Worm (Caenorhabditis elegans) whole organism, L1 larva: ENCODE measurements around the gene Y59C2A.1.

Source experiments
- C04F5.9 ChIP-seq: sonication (generic microtip); optimal IDR thresholded peaks from 2 replicates; lab custom pipeline; 2016; ENCODE audit warnings: missing genetic modification characterization, missing compliant biosample characterization
- C34B4.2 ChIP-seq: sonication (generic microtip); optimal IDR thresholded peaks from 2 replicates; lab custom pipeline; 2017; ENCODE audit warnings: mild to moderate bottlenecking, missing genetic modification characterization, missing compliant biosample characterization
- Y116A8C.19 ChIP-seq: sonication (generic microtip); optimal IDR thresholded peaks from 2 replicates; lab custom pipeline; 2016; ENCODE audit warnings: missing compliant biosample characterization, missing genetic modification characterization, borderline replicate concordance
- ceh-82 ChIP-seq, 3 experiments: fragments of 150-350 bp in 1 of 3; sonication (generic microtip) in 2 of 3; optimal IDR thresholded peaks; 2 replicates each; lab custom pipeline; 2014 to 2017; ENCODE audit warnings: missing biosample characterization in 3 of 3, missing genetic modification characterization in 3 of 3
- ces-1 ChIP-seq: fragments of 150-350 bp; optimal IDR thresholded peaks from 2 replicates; lab custom pipeline; 2014; ENCODE audit warnings: missing biosample characterization, missing genetic modification reagents, missing genetic modification characterization
- dpl-1 ChIP-seq, 3 experiments: fragments of 150-350 bp in 2 of 3; sonication (generic microtip) in 1 of 3; optimal IDR thresholded peaks; 2 replicates each; lab custom pipeline; 2014 to 2017; ENCODE audit warnings: missing biosample characterization in 3 of 3, missing genetic modification characterization in 3 of 3, missing genetic modification reagents in 3 of 3
- efl-1 ChIP-seq, 4 experiments: fragments of 150-350 bp; optimal IDR thresholded peaks in 3 of 4; peaks in 1 of 4; 1 replicate in 1 of 4; 2 replicates in 3 of 4; lab custom pipeline; 2014; ENCODE audit warnings: missing biosample characterization in 2 of 4, missing genetic modification characterization in 2 of 4, missing genetic modification reagents in 2 of 4
- egl-13 ChIP-seq: sonication (generic microtip); optimal IDR thresholded peaks from 2 replicates; lab custom pipeline; 2016; ENCODE audit warnings: missing genotype, missing genetic modification reagents, missing genetic modification characterization, missing compliant biosample characterization
- ets-5 ChIP-seq: fragments of 200-800 bp; sonication (Bioruptor generic); IDR thresholded peaks from 2 replicates; pipeline ENCODE4 v1.3.6; 2022; ENCODE audit warnings: missing genetic modification characterization, missing compliant biosample characterization
- fkh-10 ChIP-seq: sonication (generic microtip); optimal IDR thresholded peaks from 2 replicates; lab custom pipeline; 2017; ENCODE audit warnings: missing biosample characterization, missing genetic modification reagents, missing genetic modification characterization
- fkh-8 ChIP-seq: sonication (generic microtip); optimal IDR thresholded peaks from 2 replicates; lab custom pipeline; 2016; ENCODE audit warnings: mild to moderate bottlenecking, missing genetic modification characterization, missing compliant biosample characterization
- hlh-4 ChIP-seq: sonication (generic microtip); optimal IDR thresholded peaks from 2 replicates; lab custom pipeline; 2016; ENCODE audit warnings: mild to moderate bottlenecking, missing genetic modification characterization, missing compliant biosample characterization
- hpl-2 ChIP-seq: fragments of 150-350 bp; optimal IDR thresholded peaks from 2 replicates; lab custom pipeline; 2014; ENCODE audit warnings: missing biosample characterization, missing genetic modification reagents, missing genetic modification characterization
- irx-1 ChIP-seq: sonication (generic microtip); optimal IDR thresholded peaks from 2 replicates; lab custom pipeline; 2016; ENCODE audit warnings: missing genetic modification characterization, missing compliant biosample characterization
- lin-13 ChIP-seq: fragments of 150-350 bp; optimal IDR thresholded peaks from 2 replicates; lab custom pipeline; 2014; ENCODE audit warnings: missing biosample characterization, missing genetic modification reagents, missing genetic modification characterization
- lin-14 ChIP-seq: fragments of 200-800 bp; sonication (Bioruptor generic); optimal IDR thresholded peaks from 2 replicates; lab custom pipeline; 2018; ENCODE audit warnings: mild to moderate bottlenecking, missing genetic modification characterization, moderate library complexity, missing compliant biosample characterization
- lin-15B ChIP-seq: fragments of 150-350 bp; sonication (generic microtip); optimal IDR thresholded peaks from 3 replicates; lab custom pipeline; 2014; ENCODE audit warnings: missing biosample characterization, missing genetic modification characterization
- lin-35 ChIP-seq, 2 experiments: fragments of 150-350 bp; optimal IDR thresholded peaks; 2 replicates each; lab custom pipeline; 2014; ENCODE audit warnings: missing biosample characterization in 2 of 2, missing genetic modification characterization in 2 of 2, missing genetic modification reagents in 2 of 2
- lir-3 ChIP-seq: sonication (generic microtip); optimal IDR thresholded peaks from 2 replicates; lab custom pipeline; 2016; ENCODE audit warnings: mild to moderate bottlenecking, missing genetic modification characterization, moderate library complexity, missing compliant biosample characterization; ENCODE audit not compliant: poor library complexity
- lsy-2 ChIP-seq, 2 experiments: fragments of 150-350 bp; optimal IDR thresholded peaks; 2 replicates each; lab custom pipeline; 2014; ENCODE audit warnings: missing biosample characterization in 2 of 2, missing genetic modification characterization in 2 of 2
- mab-9 ChIP-seq: fragments of 200-800 bp; sonication (Bioruptor generic); IDR thresholded peaks from 2 replicates; pipeline ENCODE4 v1.3.6; 2022; ENCODE audit warnings: missing genetic modification reagents, missing genetic modification characterization, missing compliant biosample characterization
- mdl-1 ChIP-seq, 2 experiments: fragments of 150-350 bp; optimal IDR thresholded peaks; 2 replicates each; lab custom pipeline; 2014 to 2017; ENCODE audit warnings: missing biosample characterization in 2 of 2, missing genetic modification characterization in 2 of 2, inconsistent platforms in 1 of 2
- nhr-12 ChIP-seq: sonication (generic microtip); optimal IDR thresholded peaks from 2 replicates; lab custom pipeline; 2017; ENCODE audit warnings: missing biosample characterization, missing genetic modification characterization
- nhr-237 ChIP-seq: fragments of 150-350 bp; optimal IDR thresholded peaks from 2 replicates; lab custom pipeline; 2014; ENCODE audit warnings: missing biosample characterization, missing genetic modification characterization
- nhr-28 ChIP-seq: fragments of 150-350 bp; optimal IDR thresholded peaks from 2 replicates; lab custom pipeline; 2014; ENCODE audit warnings: missing biosample characterization, missing genetic modification characterization
- nhr-47 ChIP-seq: sonication (generic microtip); optimal IDR thresholded peaks from 2 replicates; lab custom pipeline; 2016; ENCODE audit warnings: mild to moderate bottlenecking, missing genetic modification characterization, moderate library complexity, missing compliant biosample characterization
- nhr-76 ChIP-seq: sonication (generic microtip); optimal IDR thresholded peaks from 2 replicates; lab custom pipeline; 2017; ENCODE audit warnings: missing biosample characterization, missing genetic modification characterization
- nhr-84 ChIP-seq: sonication (generic microtip); optimal IDR thresholded peaks from 2 replicates; lab custom pipeline; 2017; ENCODE audit warnings: missing biosample characterization, missing genetic modification characterization
- nhr-85 ChIP-seq: sonication (generic microtip); peaks from one replicate; lab custom pipeline; 2016; ENCODE audit warnings: missing genetic modification characterization, inconsistent platforms, missing compliant biosample characterization
- pag-3 ChIP-seq: sonication (generic microtip); optimal IDR thresholded peaks from 2 replicates; lab custom pipeline; 2017; ENCODE audit warnings: missing genetic modification characterization, mild to moderate bottlenecking, missing compliant biosample characterization, antibody characterized with exemption, borderline replicate concordance; ENCODE audit not compliant: insufficient read depth
- pax-3 ChIP-seq: fragments of 200-800 bp; sonication (Bioruptor generic); optimal IDR thresholded peaks from 2 replicates; lab custom pipeline; 2018; ENCODE audit warnings: mild to moderate bottlenecking, missing genetic modification characterization, moderate library complexity, missing compliant biosample characterization
- pqm-1 ChIP-seq: sonication (generic microtip); optimal IDR thresholded peaks from 3 replicates; lab custom pipeline; 2017; ENCODE audit warnings: missing biosample characterization, missing genetic modification characterization
- skn-1 ChIP-seq: fragments of 150-350 bp; optimal IDR thresholded peaks from 2 replicates; lab custom pipeline; 2014; ENCODE audit warnings: missing biosample characterization, missing genetic modification characterization
- snpc-4 ChIP-seq: fragments of 150-350 bp; optimal IDR thresholded peaks from 2 replicates; lab custom pipeline; 2014; ENCODE audit warnings: missing biosample characterization, missing genetic modification characterization
- swsn-7 ChIP-seq: sonication (generic microtip); optimal IDR thresholded peaks from 2 replicates; lab custom pipeline; 2016; ENCODE audit warnings: missing genetic modification characterization, missing compliant biosample characterization
- tbx-2 ChIP-seq: sonication (generic microtip); optimal IDR thresholded peaks from 2 replicates; lab custom pipeline; 2016; ENCODE audit warnings: missing genetic modification characterization, missing compliant biosample characterization
- unc-30 ChIP-seq: sonication (generic microtip); optimal IDR thresholded peaks from 2 replicates; lab custom pipeline; 2017; ENCODE audit warnings: missing biosample characterization, missing genetic modification characterization
- unc-62 ChIP-seq: fragments of 150-350 bp; optimal IDR thresholded peaks from 2 replicates; lab custom pipeline; 2014; ENCODE audit warnings: missing biosample characterization, missing genetic modification reagents, missing genetic modification characterization
- unc-98 ChIP-seq: fragments of 200-800 bp; sonication (Bioruptor generic); IDR thresholded peaks from 2 replicates; pipeline ENCODE4 v1.3.6; 2022; ENCODE audit warnings: missing genetic modification characterization, missing compliant biosample characterization
- vab-15 ChIP-seq: sonication (generic microtip); optimal IDR thresholded peaks from 2 replicates; lab custom pipeline; 2017; ENCODE audit warnings: missing genotype, mild to moderate bottlenecking, missing genetic modification characterization, missing compliant biosample characterization
- xbp-1 ChIP-seq: sonication (generic microtip); optimal IDR thresholded peaks from 2 replicates; lab custom pipeline; 2016; ENCODE audit warnings: missing genetic modification characterization, missing compliant biosample characterization
- ztf-11 ChIP-seq, 2 experiments: sonication (generic microtip); optimal IDR thresholded peaks; 2 replicates each; lab custom pipeline; 2016 to 2017; ENCODE audit warnings: missing genetic modification characterization in 2 of 2, missing biosample characterization in 1 of 2, missing compliant biosample characterization in 1 of 2
- ztf-4 ChIP-seq: fragments of 150-350 bp; optimal IDR thresholded peaks from 2 replicates; lab custom pipeline; 2014; ENCODE audit warnings: missing biosample characterization, missing genetic modification characterization

Gene Y59C2A.1

DNA sequence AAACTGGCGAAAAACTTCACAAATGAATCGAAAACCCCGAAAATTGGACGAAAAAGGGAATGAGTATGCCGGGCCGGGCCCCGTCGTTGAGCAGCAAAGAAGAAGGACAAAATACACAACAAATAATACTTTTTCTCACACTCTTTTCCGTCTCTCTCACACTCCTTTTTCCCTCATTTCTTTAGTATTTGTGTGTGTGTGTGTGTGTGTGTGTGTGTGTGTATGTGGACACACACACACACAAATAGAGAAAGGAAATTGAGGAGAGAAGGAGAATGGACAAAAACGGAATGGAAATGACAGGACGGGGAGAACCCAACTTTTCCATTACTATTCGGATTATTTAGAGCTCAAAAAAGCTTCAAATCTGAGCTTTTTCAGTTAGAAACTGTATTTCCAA, 12.4 kb upstream of the Y59C2A.1 start (continued):
- TF ChIP-seq mdl-1 (tag; optimal IDR thresholded peaks at IDR 0.05; lab: Kevin White, UChicago) (no peak), skn-1 (no peak), hlh-4 (tag; lab: Kevin White, UChicago) (no peak), egl-13 (tag; lab: Kevin White, UChicago) (no peak), C04F5.9 (tag; lab: Kevin White, UChicago) (no peak), lin-35 (GFP tag; optimal IDR thresholded peaks at IDR 0.05; lab: Kevin White, UChicago) (peak; percentile 52 to 68)
- TF ChIP-seq, all 84 proteins: peak for 22

DNA sequence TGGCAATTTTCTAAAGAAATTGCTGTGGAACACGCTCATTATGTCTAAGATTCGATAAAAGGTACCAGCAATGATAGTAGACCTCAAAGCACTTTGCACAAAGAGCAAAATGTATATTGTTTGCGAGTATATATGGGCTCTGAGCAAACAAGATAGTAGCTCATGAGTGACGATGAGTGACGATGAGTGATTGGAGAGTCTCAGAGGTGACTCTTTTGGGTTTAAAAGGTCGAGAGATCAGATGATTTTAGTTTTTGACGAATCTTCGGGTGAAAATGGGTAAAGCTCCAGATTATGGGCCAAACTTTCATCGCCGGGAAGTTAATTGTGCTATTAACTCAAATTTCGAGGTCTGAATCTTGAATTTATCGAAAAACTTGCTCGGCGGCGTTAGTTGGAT, 11.2 kb upstream of the Y59C2A.1 start:
- TF ChIP-seq lin-14 (GFP tag; lab: Kevin White, UChicago) (peak; percentile 0), Y116A8C.19 (tag; lab: Kevin White, UChicago) (no peak)

DNA sequence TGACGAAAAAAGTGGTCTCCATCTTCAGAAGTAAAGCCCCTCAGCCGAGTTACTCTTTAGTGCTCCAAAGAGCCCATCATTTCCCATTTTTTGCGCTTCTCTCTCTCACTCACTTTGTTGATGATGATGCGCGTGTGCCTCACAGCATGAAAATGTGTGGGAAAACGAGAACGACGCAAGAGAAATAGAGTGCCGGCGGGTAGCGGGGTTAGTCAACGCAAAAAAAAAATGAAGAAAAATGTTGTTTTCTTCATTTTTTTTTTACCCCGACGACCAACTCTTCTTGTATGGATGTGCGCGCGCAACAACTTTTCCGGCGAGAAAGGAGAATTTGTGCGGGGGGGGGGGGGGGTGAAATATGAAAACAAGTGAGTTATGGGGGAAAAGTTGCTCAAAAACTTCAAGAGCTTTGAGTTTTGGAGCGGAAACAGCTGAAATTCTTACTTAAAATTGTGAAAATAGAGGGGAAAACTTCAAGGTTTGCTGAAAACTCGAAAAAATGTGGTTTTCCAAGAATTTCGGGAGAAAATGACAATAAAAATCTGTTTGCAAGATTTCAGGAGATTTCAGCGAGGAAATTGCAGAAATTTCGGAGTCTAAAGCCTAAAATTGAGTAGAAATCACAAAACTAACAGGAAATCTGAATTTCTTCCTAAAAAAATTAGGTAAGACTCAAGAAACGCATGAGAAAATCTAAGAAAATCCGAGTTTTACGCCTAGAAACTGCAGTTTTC, 10.2 kb upstream of the Y59C2A.1 start, which contains the start of gene C33C12.1:
TSS of gene C33C12.1 (plus strand) at position 684 of the 734 bp plus-strand sequence.
- TF ChIP-seq nhr-47: no peak
- TF ChIP-seq nhr-12 (tag; lab: Kevin White, UChicago): no peak
- no peak for TF ChIP-seq swsn-7 (tag; lab: Kevin White, UChicago)
- TF ChIP-seq unc-62 (GFP tag; lab: Kevin White, UChicago): no peak
- no peak for TF ChIP-seq vab-15
- peak; percentile 13 for TF ChIP-seq fkh-8
- peak in 1 of 2 experiments; percentile 10 for TF ChIP-seq lsy-2 (tag; optimal IDR thresholded peaks at IDR 0.05; lab: Kevin White, UChicago)
- TF ChIP-seq nhr-85 (tag; lab: Kevin White, UChicago): no peak
- no peak for TF ChIP-seq ces-1
- TF ChIP-seq mab-9 (GFP tag; lab: Robert Waterston, UW): no peak
- no peak for TF ChIP-seq skn-1
- TF ChIP-seq egl-13 (tag; lab: Kevin White, UChicago): no peak
- peak; percentile 80 for TF ChIP-seq lin-14 (GFP tag; lab: Kevin White, UChicago)
- no peak for TF ChIP-seq hpl-2 (GFP tag; lab: Kevin White, UChicago)
- no peak for TF ChIP-seq unc-98
- no peak for TF ChIP-seq pqm-1 (tag; lab: Kevin White, UChicago)
- no peak for TF ChIP-seq ztf-11 (tag; optimal IDR thresholded peaks at IDR 0.05; lab: Kevin White, UChicago)
- TF ChIP-seq irx-1 (tag; lab: Kevin White, UChicago): no peak
- TF ChIP-seq lir-3: no peak
- peak in 1 of 3 experiments; percentile 34 for TF ChIP-seq ceh-82 (tag; optimal IDR thresholded peaks at IDR 0.05; lab: Kevin White, UChicago)
- TF ChIP-seq ets-5 (GFP tag; lab: Robert Waterston, UW): no peak
- no peak for TF ChIP-seq hlh-4 (tag; lab: Kevin White, UChicago)
- TF ChIP-seq fkh-10 (GFP tag; lab: Kevin White, UChicago): peak; percentile 18
- no peak for TF ChIP-seq ztf-4 (tag; lab: Kevin White, UChicago)
- TF ChIP-seq pax-3: no peak
- TF ChIP-seq lin-13 (GFP tag; lab: Kevin White, UChicago): no peak
- peak in 1 of 3 experiments; percentile 22 for TF ChIP-seq dpl-1 (GFP tag; optimal IDR thresholded peaks at IDR 0.05; lab: Kevin White, UChicago)
- no peak for TF ChIP-seq unc-30 (tag; lab: Kevin White, UChicago)
- TF ChIP-seq efl-1 (optimal IDR thresholded peaks at IDR 0.05; lab: Kevin White, UChicago): peak; percentile 4 to 16
- peak in 1 of 2 experiments; percentile 82 for TF ChIP-seq efl-1 (GFP tag; optimal IDR thresholded peaks at IDR 0.05 in 1 of 2; lab: Kevin White, UChicago)

DNA sequence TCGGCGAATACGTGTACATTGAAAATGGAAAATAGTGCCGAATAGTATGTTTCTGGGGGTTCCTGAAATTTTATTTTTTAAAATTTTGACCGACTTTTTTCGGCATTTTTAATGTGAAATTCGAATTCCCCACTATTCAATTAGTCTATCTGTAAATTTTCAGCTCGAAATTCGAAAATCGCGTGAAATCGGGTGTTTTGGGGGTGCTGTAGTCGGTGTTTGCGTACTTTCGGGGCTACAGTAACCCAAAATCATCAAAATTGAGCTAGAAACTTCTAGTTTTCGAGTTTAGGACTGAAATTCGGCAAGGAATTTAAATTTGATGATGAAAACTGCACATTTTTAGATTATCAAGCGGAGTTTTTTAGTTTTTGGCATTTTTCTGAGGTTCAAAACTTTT, 5.8 kb upstream of the Y59C2A.1 start:
- TF ChIP-seq pag-3: no peak
- no peak for TF ChIP-seq lin-35 (GFP tag; optimal IDR thresholded peaks at IDR 0.05; lab: Kevin White, UChicago)
- TF ChIP-seq xbp-1 (tag; lab: Kevin White, UChicago): no peak
- TF ChIP-seq nhr-76 (tag; lab: Kevin White, UChicago): no peak
- no peak for TF ChIP-seq nhr-12 (tag; lab: Kevin White, UChicago)
- TF ChIP-seq C34B4.2 (tag; lab: Kevin White, UChicago): no peak
- no peak for TF ChIP-seq snpc-4
- no peak for TF ChIP-seq nhr-237 (tag; lab: Kevin White, UChicago)
- TF ChIP-seq fkh-8: no peak
- no peak for TF ChIP-seq tbx-2 (tag; lab: Kevin White, UChicago)
- no peak for TF ChIP-seq hlh-4 (tag; lab: Kevin White, UChicago)
- TF ChIP-seq nhr-84 (tag; lab: Kevin White, UChicago): no peak
- no peak for TF ChIP-seq lin-15B (tag; lab: Kevin White, UChicago)
- no peak for TF ChIP-seq nhr-28 (tag; lab: Kevin White, UChicago)
- no peak for TF ChIP-seq unc-30 (tag; lab: Kevin White, UChicago)
- no peak for TF ChIP-seq mab-9 (GFP tag; lab: Robert Waterston, UW)
